Fruit fly (Drosophila melanogaster): ENCODE data around the gene Cpsf100.

- TF ChIP-seq cyc (GFP tag; optimal IDR thresholded peaks at IDR 0.05) (no peak), CG11294 (GFP tag; IDR thresholded peaks at IDR 0.05) (no peak), Met (GFP tag; optimal IDR thresholded peaks at IDR 0.05) (no peak), Eip75B (GFP tag; optimal IDR thresholded peaks at IDR 0.05) (no peak), CG10669 (GFP tag; optimal IDR thresholded peaks at IDR 0.05) (no peak), fkh (GFP tag; optimal IDR thresholded peaks at IDR 0.05) (no peak), salr (GFP tag; optimal IDR thresholded peaks at IDR 0.05) (no peak), Smox (GFP tag; optimal IDR thresholded peaks at IDR 0.05) (no peak), CG3919 (GFP tag; optimal IDR thresholded peaks at IDR 0.05) (no peak)
These were observed 42.2 kb downstream of the Cpsf100 start for dm6 chr3R:29076609-29077008.
